Fruit fly (Drosophila melanogaster) whole organism, embryonic: ENCODE measurements around the gene CG4982.

ENCODE experiments used
- B-H1 ChIP-seq: fragments of 200-800 bp; sonication (Bioruptor generic); IDR thresholded peaks from 3 replicates; pipeline ENCODE4 v1.3.6; 2022; ENCODE audit warnings: missing biosample characterization, missing genetic modification characterization
- CG1024 ChIP-seq: fragments of 200-800 bp; sonication (Bioruptor generic); IDR thresholded peaks from 2 replicates; pipeline ENCODE4 v1.3.6; 2022; ENCODE audit warnings: missing biosample characterization, missing genetic modification characterization
- CG12104 ChIP-seq: fragments of 200-800 bp; sonication (Bioruptor generic); optimal IDR thresholded peaks from 3 replicates; lab custom pipeline; 2016; ENCODE audit warnings: missing biosample characterization, missing genetic modification characterization
- CG15011 ChIP-seq: fragments of 200-800 bp; sonication (Bioruptor generic); optimal IDR thresholded peaks from 3 replicates; lab custom pipeline; 2018; ENCODE audit warnings: missing biosample characterization, mild to moderate bottlenecking, missing genetic modification characterization
- CG1529 ChIP-seq: fragments of 200-800 bp; sonication (Bioruptor generic); optimal IDR thresholded peaks from 3 replicates; lab custom pipeline; 2018; ENCODE audit warnings: missing biosample characterization, missing genetic modification characterization
- CG17612 ChIP-seq: fragments of 200-800 bp; sonication (Bioruptor generic); IDR thresholded peaks from 2 replicates; pipeline ENCODE4 v1.3.6; 2022; ENCODE audit warnings: missing biosample characterization, missing genetic modification characterization
- CG2116 ChIP-seq: fragments of 200-800 bp; sonication (Bioruptor generic); optimal IDR thresholded peaks from 3 replicates; lab custom pipeline; 2018; ENCODE audit warnings: missing biosample characterization, mild to moderate bottlenecking, missing genetic modification characterization
- CG2678 ChIP-seq: fragments of 200-800 bp; sonication (Bioruptor generic); optimal IDR thresholded peaks from 3 replicates; lab custom pipeline; 2019; ENCODE audit warnings: missing biosample characterization, mild to moderate bottlenecking, missing genetic modification characterization, moderate library complexity
- CG2875 ChIP-seq: fragments of 200-800 bp; sonication (Bioruptor generic); optimal IDR thresholded peaks from 2 replicates; lab custom pipeline; 2017; ENCODE audit warnings: missing biosample characterization, mild to moderate bottlenecking, missing genetic modification characterization, missing genetic modification reagents
- CG31224 ChIP-seq: fragments of 200-800 bp; sonication (Bioruptor generic); IDR thresholded peaks from 2 replicates; pipeline ENCODE4 v1.3.6; 2022; ENCODE audit warnings: missing biosample characterization, missing genetic modification characterization
- CG33557 ChIP-seq: fragments of 200-800 bp; sonication (Bioruptor generic); optimal IDR thresholded peaks from 2 replicates; lab custom pipeline; 2019; ENCODE audit warnings: missing biosample characterization, mild to moderate bottlenecking, missing genetic modification characterization, moderate library complexity
- CG3838 ChIP-seq: fragments of 200-800 bp; sonication (Bioruptor generic); optimal IDR thresholded peaks from 3 replicates; lab custom pipeline; 2016; ENCODE audit warnings: missing biosample characterization, missing genetic modification characterization
- CG4328 ChIP-seq: fragments of 200-800 bp; sonication (Bioruptor generic); optimal IDR thresholded peaks from 3 replicates; lab custom pipeline; 2017; ENCODE audit warnings: missing biosample characterization, missing genetic modification reagents, missing genetic modification characterization
- CG4424 ChIP-seq: fragments of 200-800 bp; sonication (Bioruptor generic); optimal IDR thresholded peaks from 3 replicates; lab custom pipeline; 2016; ENCODE audit warnings: missing biosample characterization, missing genetic modification characterization
- CG4730 ChIP-seq: fragments of 200-800 bp; sonication (Bioruptor generic); IDR thresholded peaks from 2 replicates; pipeline ENCODE4 v1.3.6; 2022; ENCODE audit warnings: missing biosample characterization, missing genetic modification characterization
- CG6654 ChIP-seq: fragments of 200-800 bp; sonication (Bioruptor generic); optimal IDR thresholded peaks from 2 replicates; lab custom pipeline; 2017; ENCODE audit warnings: missing biosample characterization, mild to moderate bottlenecking, missing genetic modification characterization
- CG7357 ChIP-seq: fragments of 200-800 bp; sonication (Bioruptor generic); IDR thresholded peaks from 3 replicates; pipeline ENCODE4 v1.3.6; 2022; ENCODE audit warnings: missing biosample characterization, missing genetic modification characterization
- CG8359 ChIP-seq: fragments of 200-800 bp; sonication (Bioruptor generic); optimal IDR thresholded peaks from 2 replicates; lab custom pipeline; 2017; ENCODE audit warnings: missing biosample characterization, mild to moderate bottlenecking, missing genetic modification characterization, borderline replicate concordance
- CG8944 ChIP-seq: fragments of 200-800 bp; sonication (Bioruptor generic); optimal IDR thresholded peaks from 3 replicates; lab custom pipeline; 2016; ENCODE audit warnings: missing biosample characterization, missing genetic modification characterization
- Gug ChIP-seq: fragments of 200-800 bp; sonication (Bioruptor generic); IDR thresholded peaks from 4 replicates; pipeline ENCODE4 v1.3.6; 2022; ENCODE audit warnings: missing biosample characterization, missing genetic modification characterization
- Hey ChIP-seq: fragments of 200-800 bp; sonication (Bioruptor generic); optimal IDR thresholded peaks from 3 replicates; lab custom pipeline; 2018; ENCODE audit warnings: missing biosample characterization, mild to moderate bottlenecking, missing genetic modification characterization
- Hr3 ChIP-seq: fragments of 200-800 bp; sonication (Bioruptor generic); optimal IDR thresholded peaks from 3 replicates; lab custom pipeline; 2016; ENCODE audit warnings: missing biosample characterization, missing genetic modification characterization
- Max ChIP-seq: fragments of 200-800 bp; sonication (Bioruptor generic); optimal IDR thresholded peaks from 2 replicates; lab custom pipeline; 2016; ENCODE audit warnings: missing biosample characterization, mild to moderate bottlenecking, missing genetic modification characterization
- Oli ChIP-seq: fragments of 200-800 bp; sonication (Bioruptor generic); optimal IDR thresholded peaks from 2 replicates; lab custom pipeline; 2018; ENCODE audit warnings: missing biosample characterization, mild to moderate bottlenecking, missing genetic modification characterization, moderate library complexity
- Scr ChIP-seq: fragments of 200-800 bp; sonication (Bioruptor generic); IDR thresholded peaks from 2 replicates; pipeline ENCODE4 v1.3.6; 2022; ENCODE audit warnings: missing biosample characterization, missing genetic modification characterization; ENCODE audit not compliant: partially characterized antibody
- Six4 ChIP-seq: fragments of 200-800 bp; sonication (Bioruptor generic); optimal IDR thresholded peaks from 2 replicates; lab custom pipeline; 2016; ENCODE audit warnings: missing biosample characterization, missing genetic modification characterization
- Sry-δ ChIP-seq: fragments of 200-800 bp; sonication (Bioruptor generic); optimal IDR thresholded peaks from 2 replicates; lab custom pipeline; 2016; ENCODE audit warnings: missing biosample characterization, missing genetic modification characterization
- Trl ChIP-seq, 3 experiments: fragments of >200 bp in 2 of 3; fragments of 200-800 bp in 1 of 3; sonication (Bioruptor generic) in 1 of 3; optimal IDR thresholded peaks; 2 replicates in 1 of 3; 3 replicates in 2 of 3; lab custom pipeline; 2016 to 2017; ENCODE audit warnings: missing biosample characterization in 1 of 3, missing genetic modification characterization in 1 of 3
- ara ChIP-seq: fragments of 200-800 bp; sonication (Bioruptor generic); IDR thresholded peaks from 2 replicates; pipeline ENCODE4 v1.3.6; 2022; ENCODE audit warnings: missing biosample characterization, missing genetic modification characterization
- bab2 ChIP-seq: fragments of 200-800 bp; sonication (Bioruptor generic); optimal IDR thresholded peaks from 2 replicates; lab custom pipeline; 2016; ENCODE audit warnings: missing biosample characterization, missing genetic modification characterization
- cad ChIP-seq: fragments of >200 bp; optimal IDR thresholded peaks from 2 replicates; lab custom pipeline; 2017; ENCODE audit warnings: missing biosample characterization, missing genetic modification characterization
- cato ChIP-seq: fragments of 200-800 bp; sonication (Bioruptor generic); optimal IDR thresholded peaks from 2 replicates; lab custom pipeline; 2016; ENCODE audit warnings: missing biosample characterization, missing genetic modification characterization, borderline replicate concordance
- caup ChIP-seq: fragments of 200-800 bp; sonication (Bioruptor generic); optimal IDR thresholded peaks from 3 replicates; lab custom pipeline; 2017; ENCODE audit warnings: missing biosample characterization, mild to moderate bottlenecking, missing genetic modification characterization, moderate library complexity; ENCODE audit not compliant: severe bottlenecking
- crol ChIP-seq: fragments of 200-800 bp; sonication (Bioruptor generic); IDR thresholded peaks from 2 replicates; pipeline ENCODE4 v1.3.6; 2022; ENCODE audit warnings: missing biosample characterization, missing genetic modification characterization
- esg ChIP-seq: fragments of 200-800 bp; sonication (Bioruptor generic); conservative IDR thresholded peaks from 2 replicates; pipeline ENCODE4 v1.3.6; 2022; ENCODE audit warnings: missing biosample characterization, missing genetic modification characterization
- eyg ChIP-seq: fragments of 200-800 bp; sonication (Bioruptor generic); optimal IDR thresholded peaks from 3 replicates; lab custom pipeline; 2016; ENCODE audit warnings: missing biosample characterization, missing genetic modification characterization
- grau ChIP-seq: fragments of 200-800 bp; optimal IDR thresholded peaks from 3 replicates; lab custom pipeline; 2019; ENCODE audit warnings: missing biosample characterization, mild to moderate bottlenecking, missing genetic modification characterization, moderate library complexity
- hbn ChIP-seq: fragments of 200-800 bp; sonication (Bioruptor generic); IDR thresholded peaks from 2 replicates; pipeline ENCODE4 v1.3.6; 2022; ENCODE audit warnings: missing biosample characterization, missing genetic modification characterization; ENCODE audit not compliant: partially characterized antibody
- lov ChIP-seq, 2 experiments: fragments of 200-800 bp in 1 of 2; fragments of >200 bp in 1 of 2; sonication (Bioruptor generic) in 1 of 2; IDR thresholded peaks in 1 of 2; optimal IDR thresholded peaks in 1 of 2; 2 replicates in 1 of 2; 3 replicates in 1 of 2; pipeline versions ENCODE4 v1.3.6 to Lab custom; 2017 to 2022; ENCODE audit warnings: missing biosample characterization in 1 of 2, missing genetic modification characterization in 1 of 2
- nmo ChIP-seq: fragments of 200-800 bp; sonication (Bioruptor generic); optimal IDR thresholded peaks from 2 replicates; lab custom pipeline; 2018; ENCODE audit warnings: missing biosample characterization, mild to moderate bottlenecking, missing genetic modification characterization, moderate library complexity
- pita ChIP-seq: fragments of 200-800 bp; sonication (Bioruptor generic); optimal IDR thresholded peaks from 2 replicates; lab custom pipeline; 2017; ENCODE audit warnings: missing biosample characterization, mild to moderate bottlenecking, missing genetic modification characterization
- prd ChIP-seq, 3 experiments: fragments of >200 bp in 2 of 3; fragments of 200-800 bp in 1 of 3; sonication (Bioruptor generic) in 1 of 3; optimal IDR thresholded peaks in 2 of 3; IDR thresholded peaks in 1 of 3; 2 replicates in 2 of 3; 3 replicates in 1 of 3; pipeline versions ENCODE4 v1.3.6 to Lab custom; 2017 to 2022; ENCODE audit warnings: missing biosample characterization in 1 of 3, missing genetic modification characterization in 1 of 3
- psq ChIP-seq: fragments of 200-800 bp; sonication (Bioruptor generic); optimal IDR thresholded peaks from 2 replicates; lab custom pipeline; 2017; ENCODE audit warnings: missing biosample characterization, missing genetic modification characterization
- schlank ChIP-seq: fragments of 200-800 bp; sonication (Bioruptor generic); optimal IDR thresholded peaks from 2 replicates; lab custom pipeline; 2018; ENCODE audit warnings: missing biosample characterization, mild to moderate bottlenecking, missing genetic modification characterization
- scrt ChIP-seq: fragments of 200-800 bp; sonication (Bioruptor generic); optimal IDR thresholded peaks from 2 replicates; lab custom pipeline; 2018; ENCODE audit warnings: missing biosample characterization, mild to moderate bottlenecking, missing genetic modification characterization, moderate library complexity
- sd ChIP-seq: fragments of 200-800 bp; sonication (Bioruptor generic); optimal IDR thresholded peaks from 3 replicates; lab custom pipeline; 2018; ENCODE audit warnings: missing biosample characterization, mild to moderate bottlenecking, missing genetic modification characterization, moderate library complexity
- so ChIP-seq: fragments of 200-800 bp; sonication (Bioruptor generic); IDR thresholded peaks from 3 replicates; pipeline ENCODE4 v1.3.6; 2022; ENCODE audit warnings: missing biosample characterization, missing genetic modification characterization
- sob ChIP-seq: fragments of 200-800 bp; sonication (Bioruptor generic); IDR thresholded peaks from 2 replicates; pipeline ENCODE4 v1.3.6; 2022; ENCODE audit warnings: missing biosample characterization, missing genetic modification characterization
- zfh2 ChIP-seq: fragments of 200-800 bp; sonication (Bioruptor generic); optimal IDR thresholded peaks from 2 replicates; lab custom pipeline; 2016; ENCODE audit warnings: missing biosample characterization, missing genetic modification characterization

CG4982 gene

dm6 chr3L:16289067-16289466 lies 12.2 kb upstream of the CG4982 start (continued):
- no peak for TF ChIP-seq zfh2 (GFP tag; lab: Kevin White, UChicago)
- no peak for TF ChIP-seq CG2875
- TF ChIP-seq CG1024 (GFP tag; lab: Robert Waterston, UW), result no peak
- TF ChIP-seq CG15011 (GFP tag; lab: Kevin White, UChicago), result no peak
- TF ChIP-seq Trl (optimal IDR thresholded peaks at IDR 0.05; lab: Kevin White, UChicago), result no peak
- no peak for TF ChIP-seq Trl (GFP tag; optimal IDR thresholded peaks at IDR 0.05; lab: Kevin White, UChicago)
- no peak for TF ChIP-seq Six4
- TF ChIP-seq CG6654 (GFP tag; lab: Kevin White, UChicago), result no peak
- no peak for TF ChIP-seq prd (optimal IDR thresholded peaks at IDR 0.05; lab: Kevin White, UChicago)
- TF ChIP-seq prd (GFP tag; IDR thresholded peaks at IDR 0.05; lab: Robert Waterston, UW), result peak; percentile 38; the same call in 1 of the 3 replicates
- no peak for TF ChIP-seq scrt (GFP tag; lab: Kevin White, UChicago)
- peak; percentile 24 for TF ChIP-seq Hr3 (GFP tag; lab: Kevin White, UChicago)
- no peak for TF ChIP-seq Scr (GFP tag; lab: Robert Waterston, UW)
- 0 out of 4 replicates have a peak, but pooled peaks have one; percentile 13 for TF ChIP-seq Gug
- no peak for TF ChIP-seq CG2678 (tag; lab: Kevin White, UChicago)
- TF ChIP-seq sd (tag; lab: Kevin White, UChicago), result no peak
- TF ChIP-seq hbn (GFP tag; lab: Robert Waterston, UW), result no peak
- no peak for TF ChIP-seq bab2 (GFP tag; lab: Kevin White, UChicago)
- TF ChIP-seq CG7357 (GFP tag; lab: Robert Waterston, UW), result 0 out of 3 replicates have a peak, but pooled peaks have one; percentile 21
- TF ChIP-seq psq (GFP tag; lab: Kevin White, UChicago), result no peak
- TF ChIP-seq CG2116, result no peak
- TF ChIP-seq cato, result no peak
- TF ChIP-seq cad (GFP tag; lab: Kevin White, UChicago), result no peak
- no peak for TF ChIP-seq CG3838
- TF ChIP-seq CG8359 (GFP tag; lab: Kevin White, UChicago), result no peak
- no peak for TF ChIP-seq CG8944 (GFP tag; lab: Kevin White, UChicago)
- TF ChIP-seq CG12104 (GFP tag; lab: Kevin White, UChicago), result no peak
- 0 out of 3 replicates have a peak, but pooled peaks have one; percentile 16 for TF ChIP-seq B-H1
- TF ChIP-seq nmo (GFP tag; lab: Kevin White, UChicago), result peak; percentile 2
- no peak for TF ChIP-seq CG17612 (GFP tag; lab: Robert Waterston, UW)
- peak; percentile 64; the same call in 1 of the 2 replicates for TF ChIP-seq esg (GFP tag; lab: Robert Waterston, UW)
- TF ChIP-seq CG31224, result no peak
- no peak for TF ChIP-seq ara (GFP tag; lab: Robert Waterston, UW)
- no peak for TF ChIP-seq crol (GFP tag; lab: Robert Waterston, UW)
- no peak for TF ChIP-seq Hey
- no peak for TF ChIP-seq CG1529
- TF ChIP-seq schlank (tag; lab: Kevin White, UChicago), result no peak
- no peak for TF ChIP-seq sob (GFP tag; lab: Robert Waterston, UW)
- no peak for TF ChIP-seq caup
- TF ChIP-seq so (GFP tag; lab: Robert Waterston, UW), result peak; percentile 58; the same call in 2 of the 3 replicates
- TF ChIP-seq lov (optimal IDR thresholded peaks at IDR 0.05; lab: Kevin White, UChicago), result no peak
- TF ChIP-seq lov (GFP tag; IDR thresholded peaks at IDR 0.05; lab: Robert Waterston, UW), result no peak
- TF ChIP-seq CG4328 (GFP tag; lab: Kevin White, UChicago), result no peak
- TF ChIP-seq CG4730 (GFP tag; lab: Robert Waterston, UW), result peak; percentile 50; the same call in 1 of the 2 replicates
- no peak for TF ChIP-seq Max
- TF ChIP-seq CG4424 (GFP tag; lab: Kevin White, UChicago), result peak; percentile 38
- TF ChIP-seq Oli (tag; lab: Kevin White, UChicago), result peak; percentile 61
- TF ChIP-seq eyg, result no peak
- no peak for TF ChIP-seq pita (GFP tag; lab: Kevin White, UChicago)
- no peak for TF ChIP-seq CG33557 (GFP tag; lab: Kevin White, UChicago)
- no peak for TF ChIP-seq Sry-δ (GFP tag; lab: Kevin White, UChicago)
- no peak for TF ChIP-seq grau (tag; lab: Kevin White, UChicago)
